Worm (Caenorhabditis elegans): ENCODE results near the gene C01G10.7.

- TF ChIP-seq unc-3 (GFP tag; conservative IDR thresholded peaks at IDR 0.05) (no peak), unc-3 (tag; optimal IDR thresholded peaks at IDR 0.05) (no peak), pqm-1 (tag; optimal IDR thresholded peaks at IDR 0.05) (no peak), ceh-24 (tag; optimal IDR thresholded peaks at IDR 0.05) (no peak), T23F11.4 (GFP tag; optimal IDR thresholded peaks at IDR 0.05) (no peak), dve-1 (tag; optimal IDR thresholded peaks at IDR 0.05) (no peak), sox-4 (tag; optimal IDR thresholded peaks at IDR 0.05) (no peak), pha-4 (tag; optimal IDR thresholded peaks at IDR 0.05) (no peak), gmeb-2 (tag; optimal IDR thresholded peaks at IDR 0.05) (no peak), rnt-1 (tag; optimal IDR thresholded peaks at IDR 0.05) (no peak)
Observed at ce11 chrV:15127413-15127812, 41.9 kb downstream of the C01G10.7 start, which contains the start of gene srj-27.

Measured in whole organism, late embryonic.